Worm (Caenorhabditis elegans): ENCODE data around the gene Y70C5A.2.

The Y70C5A.2 gene

ce11 chrV:16599835-16600234 lies 23.2 kb downstream of the Y70C5A.2 start:
- no peak for TF ChIP-seq F13C5.2 (tag; optimal IDR thresholded peaks at IDR 0.05)
- no peak for TF ChIP-seq ama-1 (optimal IDR thresholded peaks at IDR 0.05)
- no peak for TF ChIP-seq hnd-1 (tag; optimal IDR thresholded peaks at IDR 0.05)

ce11 chrV:16598437-16598836 lies 24.6 kb downstream of the Y70C5A.2 start:
- TF ChIP-seq tbx-37 (GFP tag; conservative IDR thresholded peaks at IDR 0.05), result no peak
- TF ChIP-seq ceh-13 (GFP tag; optimal IDR thresholded peaks at IDR 0.05), result no peak
- TF ChIP-seq flt-1 (GFP tag; IDR thresholded peaks at IDR 0.05), result no peak
- no peak for TF ChIP-seq ama-1 (optimal IDR thresholded peaks at IDR 0.05)
- no peak for TF ChIP-seq B0310.2 (tag; optimal IDR thresholded peaks at IDR 0.05)
- TF ChIP-seq scrt-1 (GFP tag; IDR thresholded peaks at IDR 0.05), result no peak
- TF ChIP-seq aly-1 (tag; optimal IDR thresholded peaks at IDR 0.05), result no peak

ce11 chrV:16596102-16596501 lies 26.9 kb downstream of the Y70C5A.2 start:
- TF ChIP-seq ama-1 (optimal IDR thresholded peaks at IDR 0.05) (no peak), hnd-1 (tag; optimal IDR thresholded peaks at IDR 0.05) (no peak), hmg-4 (GFP tag; optimal IDR thresholded peaks at IDR 0.05) (no peak), ceh-13 (GFP tag; optimal IDR thresholded peaks at IDR 0.05) (no peak), pes-1 (GFP tag; IDR thresholded peaks at IDR 0.05) (no peak), F13C5.2 (tag; optimal IDR thresholded peaks at IDR 0.05) (no peak), tbx-11 (GFP tag; IDR thresholded peaks at IDR 0.05) (no peak), aly-1 (tag; optimal IDR thresholded peaks at IDR 0.05) (no peak), scrt-1 (GFP tag; IDR thresholded peaks at IDR 0.05) (no peak), B0310.2 (tag; optimal IDR thresholded peaks at IDR 0.05) (no peak), sea-1 (GFP tag; conservative IDR thresholded peaks at IDR 0.05) (no peak), flt-1 (GFP tag; IDR thresholded peaks at IDR 0.05) (no peak), tra-4 (tag; optimal IDR thresholded peaks at IDR 0.05) (no peak), tbx-37 (GFP tag; conservative IDR thresholded peaks at IDR 0.05) (no peak), ets-7 (tag; optimal IDR thresholded peaks at IDR 0.05) (no peak), ceh-36 (tag; optimal IDR thresholded peaks at IDR 0.05) (no peak), hmbx-1 (tag; optimal IDR thresholded peaks at IDR 0.05) (no peak)

- no peak for TF ChIP-seq F13C5.2 (tag; optimal IDR thresholded peaks at IDR 0.05)
- TF ChIP-seq ceh-36 (tag; optimal IDR thresholded peaks at IDR 0.05), result no peak
Observed at ce11 chrV:16595140-16595791, 27.7 kb downstream of the Y70C5A.2 start, which contains the start of gene cpl-1. Gene cpl-1, minus strand, starts transcription at chrV:16595346.

- TF ChIP-seq tra-4 (tag; optimal IDR thresholded peaks at IDR 0.05) (no peak), sea-1 (GFP tag; conservative IDR thresholded peaks at IDR 0.05) (no peak), pes-1 (GFP tag; IDR thresholded peaks at IDR 0.05) (no peak), tbx-37 (GFP tag; conservative IDR thresholded peaks at IDR 0.05) (no peak), scrt-1 (GFP tag; IDR thresholded peaks at IDR 0.05) (no peak), B0310.2 (tag; optimal IDR thresholded peaks at IDR 0.05) (no peak), ets-7 (tag; optimal IDR thresholded peaks at IDR 0.05) (no peak), hmbx-1 (tag; optimal IDR thresholded peaks at IDR 0.05) (no peak), ceh-36 (tag; optimal IDR thresholded peaks at IDR 0.05) (no peak), ceh-13 (GFP tag; optimal IDR thresholded peaks at IDR 0.05) (no peak), aly-1 (tag; optimal IDR thresholded peaks at IDR 0.05) (no peak), flt-1 (GFP tag; IDR thresholded peaks at IDR 0.05) (no peak), hmg-4 (GFP tag; optimal IDR thresholded peaks at IDR 0.05) (no peak), ama-1 (optimal IDR thresholded peaks at IDR 0.05) (no peak), F13C5.2 (tag; optimal IDR thresholded peaks at IDR 0.05) (no peak), tbx-11 (GFP tag; IDR thresholded peaks at IDR 0.05) (no peak), hnd-1 (tag; optimal IDR thresholded peaks at IDR 0.05) (no peak)
Observed at ce11 chrV:16594514-16594913, 28.5 kb downstream of the Y70C5A.2 start.

- TF ChIP-seq ceh-13 (GFP tag; optimal IDR thresholded peaks at IDR 0.05) (no peak), flt-1 (GFP tag; IDR thresholded peaks at IDR 0.05) (no peak), hmg-4 (GFP tag; optimal IDR thresholded peaks at IDR 0.05) (no peak), tbx-11 (GFP tag; IDR thresholded peaks at IDR 0.05) (no peak), sea-1 (GFP tag; conservative IDR thresholded peaks at IDR 0.05) (no peak), ets-7 (tag; optimal IDR thresholded peaks at IDR 0.05) (no peak), hmbx-1 (tag; optimal IDR thresholded peaks at IDR 0.05) (no peak), F13C5.2 (tag; optimal IDR thresholded peaks at IDR 0.05) (no peak), tbx-37 (GFP tag; conservative IDR thresholded peaks at IDR 0.05) (no peak), aly-1 (tag; optimal IDR thresholded peaks at IDR 0.05) (no peak), tra-4 (tag; optimal IDR thresholded peaks at IDR 0.05) (no peak), scrt-1 (GFP tag; IDR thresholded peaks at IDR 0.05) (no peak), ceh-36 (tag; optimal IDR thresholded peaks at IDR 0.05) (no peak), hnd-1 (tag; optimal IDR thresholded peaks at IDR 0.05) (no peak), B0310.2 (tag; optimal IDR thresholded peaks at IDR 0.05) (no peak)
Observed at ce11 chrV:16593792-16594059, 29.3 kb downstream of the Y70C5A.2 start.

- TF ChIP-seq ceh-36 (tag; optimal IDR thresholded peaks at IDR 0.05) (peak; percentile 88), B0310.2 (tag; optimal IDR thresholded peaks at IDR 0.05) (no peak)
Observed at ce11 chrV:16592947-16593791, 29.8 kb downstream of the Y70C5A.2 start.
